Fruit fly (Drosophila melanogaster) whole organism, embryonic: ENCODE results near the gene Syt1.

ENCODE experiments used
- Abd-B ChIP-seq: fragments of 200-800 bp; sonication (Bioruptor generic); optimal IDR thresholded peaks from 2 replicates; lab custom pipeline; 2018; ENCODE audit warnings: missing biosample characterization, mild to moderate bottlenecking, missing genetic modification characterization, moderate library complexity
- Asciz ChIP-seq: fragments of 200-800 bp; sonication (Bioruptor generic); optimal IDR thresholded peaks from 2 replicates; lab custom pipeline; 2017; ENCODE audit warnings: missing biosample characterization, mild to moderate bottlenecking, missing genetic modification characterization, missing genetic modification reagents
- B-H1 ChIP-seq: fragments of 200-800 bp; sonication (Bioruptor generic); IDR thresholded peaks from 3 replicates; pipeline ENCODE4 v1.3.6; 2022; ENCODE audit warnings: missing biosample characterization, missing genetic modification characterization
- CG10267 ChIP-seq: fragments of 200-800 bp; sonication (Bioruptor generic); optimal IDR thresholded peaks from 2 replicates; lab custom pipeline; 2018; ENCODE audit warnings: missing biosample characterization, mild to moderate bottlenecking, missing genetic modification characterization, moderate library complexity
- CG11456 ChIP-seq: fragments of 200-800 bp; sonication (Bioruptor generic); IDR thresholded peaks from 3 replicates; pipeline ENCODE4 v1.3.6; 2022; ENCODE audit warnings: missing biosample characterization, missing genetic modification characterization
- CG11695 ChIP-seq: fragments of 200-800 bp; sonication (Bioruptor generic); IDR thresholded peaks from 3 replicates; pipeline ENCODE4 v1.3.6; 2022; ENCODE audit warnings: missing biosample characterization, missing genetic modification characterization
- CG11696 ChIP-seq: fragments of 200-800 bp; sonication (Bioruptor generic); IDR thresholded peaks from 2 replicates; pipeline ENCODE4 v1.3.6; 2022; ENCODE audit warnings: missing biosample characterization, missing genetic modification characterization
- CG12769 ChIP-seq: fragments of 200-800 bp; sonication (Bioruptor generic); optimal IDR thresholded peaks from 2 replicates; lab custom pipeline; 2019; ENCODE audit warnings: missing biosample characterization, mild to moderate bottlenecking, missing genetic modification characterization, moderate library complexity
- CG13287 ChIP-seq: fragments of 200-800 bp; sonication (Bioruptor generic); IDR thresholded peaks from 2 replicates; pipeline ENCODE4 v1.3.6; 2022; ENCODE audit warnings: missing biosample characterization, missing genetic modification characterization; ENCODE audit not compliant: partially characterized antibody
- CG14710 ChIP-seq: fragments of 200-800 bp; sonication (Bioruptor generic); optimal IDR thresholded peaks from 3 replicates; lab custom pipeline; 2019; ENCODE audit warnings: missing biosample characterization, mild to moderate bottlenecking, missing genetic modification characterization, moderate library complexity
- CG15696 ChIP-seq: fragments of 200-800 bp; sonication (Bioruptor generic); optimal IDR thresholded peaks from 2 replicates; lab custom pipeline; 2019; ENCODE audit warnings: missing biosample characterization, mild to moderate bottlenecking, missing genetic modification characterization, moderate library complexity
- CG16813 ChIP-seq: fragments of 200-800 bp; sonication (Bioruptor generic); IDR thresholded peaks from 3 replicates; pipeline ENCODE4 v1.3.6; 2022; ENCODE audit warnings: missing biosample characterization, missing genetic modification characterization; ENCODE audit not compliant: partially characterized antibody
- CG16815 ChIP-seq: fragments of 200-800 bp; sonication (Bioruptor generic); optimal IDR thresholded peaks from 3 replicates; lab custom pipeline; 2017; ENCODE audit warnings: missing biosample characterization, mild to moderate bottlenecking, missing genetic modification characterization
- CG2889 ChIP-seq: fragments of 200-800 bp; sonication (Bioruptor generic); IDR thresholded peaks from 3 replicates; pipeline ENCODE4 v1.3.6; 2022; ENCODE audit warnings: missing biosample characterization, missing genetic modification characterization
- CG4404 ChIP-seq: fragments of 200-800 bp; sonication (Bioruptor generic); IDR thresholded peaks from 2 replicates; pipeline ENCODE4 v1.3.6; 2022; ENCODE audit warnings: missing biosample characterization, missing genetic modification characterization
- CG5953 ChIP-seq: fragments of 200-800 bp; sonication (Bioruptor generic); IDR thresholded peaks from 2 replicates; pipeline ENCODE4 v1.3.6; 2022; ENCODE audit warnings: missing biosample characterization, missing genetic modification characterization
- CG7928 ChIP-seq: fragments of 200-800 bp; sonication (Bioruptor generic); optimal IDR thresholded peaks from 2 replicates; lab custom pipeline; 2017; ENCODE audit warnings: missing biosample characterization, mild to moderate bottlenecking, missing genetic modification characterization
- CG7963 ChIP-seq: fragments of 200-800 bp; sonication (Bioruptor generic); IDR thresholded peaks from 3 replicates; pipeline ENCODE4 v1.3.6; 2022; ENCODE audit warnings: missing biosample characterization, missing genetic modification characterization; ENCODE audit not compliant: partially characterized antibody
- CG8924 ChIP-seq: fragments of 200-800 bp; optimal IDR thresholded peaks from 3 replicates; lab custom pipeline; 2019; ENCODE audit warnings: missing biosample characterization, mild to moderate bottlenecking, missing genetic modification characterization, moderate library complexity
- E2f1 ChIP-seq: fragments of 200-800 bp; sonication (Bioruptor generic); IDR thresholded peaks from 2 replicates; pipeline ENCODE4 v1.3.6; 2022; ENCODE audit warnings: missing biosample characterization, missing genetic modification characterization
- Fer3 ChIP-seq: fragments of 200-800 bp; sonication (Bioruptor generic); optimal IDR thresholded peaks from 2 replicates; lab custom pipeline; 2018; ENCODE audit warnings: missing biosample characterization, mild to moderate bottlenecking, missing genetic modification characterization, moderate library complexity
- H2.0 ChIP-seq: fragments of 200-800 bp; sonication (Bioruptor generic); IDR thresholded peaks from 2 replicates; pipeline ENCODE4 v1.3.6; 2022; ENCODE audit warnings: missing biosample characterization, missing genetic modification characterization
- HHEX ChIP-seq: fragments of 200-800 bp; sonication (Bioruptor generic); optimal IDR thresholded peaks from 3 replicates; lab custom pipeline; 2017; ENCODE audit warnings: missing biosample characterization, mild to moderate bottlenecking, missing genetic modification characterization, missing genetic modification reagents
- HLH54F ChIP-seq: fragments of 200-800 bp; sonication (Bioruptor generic); optimal IDR thresholded peaks from 3 replicates; lab custom pipeline; 2016; ENCODE audit warnings: missing biosample characterization, missing genetic modification characterization
- Lhr ChIP-seq: fragments of 200-800 bp; sonication (Bioruptor generic); optimal IDR thresholded peaks from 3 replicates; lab custom pipeline; 2017; ENCODE audit warnings: mild to moderate bottlenecking, missing biosample characterization, missing genetic modification reagents, missing genetic modification characterization
- MESR4 ChIP-seq: fragments of 200-800 bp; sonication (Bioruptor generic); optimal IDR thresholded peaks from 2 replicates; lab custom pipeline; 2018; ENCODE audit warnings: missing biosample characterization, mild to moderate bottlenecking, missing genetic modification characterization, moderate library complexity
- Med ChIP-seq: fragments of 200-800 bp; sonication (Bioruptor generic); peaks from one replicate; lab custom pipeline; 2016; ENCODE audit warnings: missing biosample characterization, missing genetic modification characterization, mild to moderate bottlenecking, inconsistent platforms, moderate library complexity
- NC2α ChIP-seq: fragments of 200-800 bp; sonication (Bioruptor generic); optimal IDR thresholded peaks from 2 replicates; lab custom pipeline; 2016; ENCODE audit warnings: missing biosample characterization, missing genetic modification characterization
- Sry-δ ChIP-seq: fragments of 200-800 bp; sonication (Bioruptor generic); optimal IDR thresholded peaks from 2 replicates; lab custom pipeline; 2016; ENCODE audit warnings: missing biosample characterization, missing genetic modification characterization
- ase ChIP-seq: fragments of 200-800 bp; sonication (Bioruptor generic); IDR thresholded peaks from 3 replicates; pipeline ENCODE4 v1.3.6; 2022; ENCODE audit warnings: missing biosample characterization, missing genetic modification characterization
- btn ChIP-seq: fragments of 200-800 bp; sonication (Bioruptor generic); optimal IDR thresholded peaks from 2 replicates; lab custom pipeline; 2016; ENCODE audit warnings: missing biosample characterization, missing genetic modification characterization
- cad ChIP-seq: fragments of >200 bp; optimal IDR thresholded peaks from 2 replicates; lab custom pipeline; 2017; ENCODE audit warnings: missing biosample characterization, missing genetic modification characterization
- chif ChIP-seq, 2 experiments: fragments of 200-800 bp; sonication (Bioruptor generic); optimal IDR thresholded peaks; 3 replicates each; lab custom pipeline; 2016; ENCODE audit warnings: missing biosample characterization in 2 of 2, missing genetic modification characterization in 2 of 2
- ci ChIP-seq: fragments of 200-800 bp; sonication (Bioruptor generic); IDR thresholded peaks from 3 replicates; pipeline ENCODE4 v1.3.6; 2022; ENCODE audit warnings: missing biosample characterization, missing genetic modification characterization
- cwo ChIP-seq: fragments of 200-800 bp; sonication (Bioruptor generic); optimal IDR thresholded peaks from 3 replicates; lab custom pipeline; 2017; ENCODE audit warnings: missing biosample characterization, missing genetic modification characterization, mild to moderate bottlenecking, moderate library complexity, missing genetic modification reagents
- disco-r ChIP-seq: fragments of 200-800 bp; sonication (Bioruptor generic); optimal IDR thresholded peaks from 2 replicates; lab custom pipeline; 2016; ENCODE audit warnings: missing biosample characterization, missing genetic modification characterization
- dpn ChIP-seq, 2 experiments: fragments of 200-800 bp; sonication (Bioruptor generic); optimal IDR thresholded peaks; 3 replicates each; lab custom pipeline; 2016; ENCODE audit warnings: missing biosample characterization in 2 of 2, missing genetic modification characterization in 2 of 2
- fd64A ChIP-seq: fragments of 200-800 bp; sonication (Bioruptor generic); optimal IDR thresholded peaks from 3 replicates; lab custom pipeline; 2018; ENCODE audit warnings: missing biosample characterization, mild to moderate bottlenecking, missing genetic modification characterization
- odd ChIP-seq: fragments of 200-800 bp; sonication (Bioruptor generic); optimal IDR thresholded peaks from 2 replicates; lab custom pipeline; 2017; ENCODE audit warnings: missing biosample characterization, mild to moderate bottlenecking, missing genetic modification characterization
- onecut ChIP-seq: fragments of 200-800 bp; sonication (Bioruptor generic); IDR thresholded peaks from 2 replicates; pipeline ENCODE4 v1.3.6; 2022; ENCODE audit warnings: missing biosample characterization, missing genetic modification characterization
- phol ChIP-seq: fragments of 200-800 bp; sonication (Bioruptor generic); optimal IDR thresholded peaks from 3 replicates; lab custom pipeline; 2018; ENCODE audit warnings: missing biosample characterization, mild to moderate bottlenecking, missing genetic modification characterization, moderate library complexity
- rib ChIP-seq: fragments of 200-800 bp; sonication (Bioruptor generic); IDR thresholded peaks from 2 replicates; pipeline ENCODE4 v1.3.6; 2022; ENCODE audit warnings: missing biosample characterization, missing genetic modification characterization
- ro ChIP-seq: fragments of 200-800 bp; sonication (Bioruptor generic); IDR thresholded peaks from 2 replicates; pipeline ENCODE4 v1.3.6; 2022; ENCODE audit warnings: missing biosample characterization, missing genetic modification characterization
- sc ChIP-seq, 3 experiments: fragments of >200 bp in 2 of 3; fragments of 200-800 bp in 1 of 3; sonication (Bioruptor generic) in 1 of 3; optimal IDR thresholded peaks; 2 replicates in 2 of 3; 3 replicates in 1 of 3; lab custom pipeline; 2017; ENCODE audit warnings: mild to moderate bottlenecking in 1 of 3, missing biosample characterization in 1 of 3, missing genetic modification characterization in 1 of 3, missing genetic modification reagents in 1 of 3
- sens-2 ChIP-seq: fragments of 200-800 bp; sonication (Bioruptor generic); IDR thresholded peaks from 2 replicates; pipeline ENCODE4 v1.3.6; 2022; ENCODE audit warnings: missing biosample characterization, missing genetic modification characterization
- seq ChIP-seq: fragments of 200-800 bp; sonication (Bioruptor generic); IDR thresholded peaks from 2 replicates; pipeline ENCODE4 v1.3.6; 2022; ENCODE audit warnings: missing biosample characterization, missing genetic modification characterization
- slou ChIP-seq: fragments of 200-800 bp; sonication (Bioruptor generic); optimal IDR thresholded peaks from 3 replicates; lab custom pipeline; 2016; ENCODE audit warnings: missing biosample characterization, missing genetic modification characterization
- so ChIP-seq: fragments of 200-800 bp; sonication (Bioruptor generic); IDR thresholded peaks from 3 replicates; pipeline ENCODE4 v1.3.6; 2022; ENCODE audit warnings: missing biosample characterization, missing genetic modification characterization
- stwl ChIP-seq: fragments of 200-800 bp; sonication (Bioruptor generic); optimal IDR thresholded peaks from 3 replicates; lab custom pipeline; 2018; ENCODE audit warnings: missing biosample characterization, mild to moderate bottlenecking, missing genetic modification characterization, moderate library complexity
- trh ChIP-seq: fragments of 200-800 bp; sonication (Bioruptor generic); optimal IDR thresholded peaks from 2 replicates; lab custom pipeline; 2016; ENCODE audit warnings: missing biosample characterization, missing genetic modification characterization
- vvl ChIP-seq: fragments of 200-800 bp; sonication (Bioruptor generic); IDR thresholded peaks from 2 replicates; pipeline ENCODE4 v1.3.6; 2022; ENCODE audit warnings: missing biosample characterization, missing genetic modification characterization

Syt1 gene

dm6 chr2L:2723100-2723499 is 76.7 kb downstream of the Syt1 start (continued):
- TF ChIP-seq Lhr (GFP tag; lab: Kevin White, UChicago) (no peak), CG16815 (GFP tag; lab: Kevin White, UChicago) (no peak), phol (no peak), CG16813 (GFP tag; lab: Robert Waterston, UW) (no peak), Med (GFP tag; lab: Kevin White, UChicago) (peak; percentile 83), CG8924 (no peak), chif (GFP tag; optimal IDR thresholded peaks at IDR 0.05; lab: Kevin White, UChicago) (no peak), HHEX (GFP tag; lab: Kevin White, UChicago) (peak; percentile 7), CG12769 (tag; lab: Kevin White, UChicago) (peak; percentile 64), disco-r (no peak), CG14710 (tag; lab: Kevin White, UChicago) (no peak), CG4404 (GFP tag; lab: Robert Waterston, UW) (peak; percentile 22; the same call in 1 of the 2 replicates), Abd-B (no peak), CG13287 (GFP tag; lab: Robert Waterston, UW) (no peak), CG10267 (tag; lab: Kevin White, UChicago) (no peak), sens-2 (no peak), CG11696 (no peak), fd64A (GFP tag; lab: Kevin White, UChicago) (no peak), E2f1 (no peak), CG7963 (GFP tag; lab: Robert Waterston, UW) (no peak), onecut (GFP tag; lab: Robert Waterston, UW) (no peak), rib (GFP tag; lab: Robert Waterston, UW) (no peak), ci (GFP tag; lab: Robert Waterston, UW) (no peak), CG11456 (GFP tag; lab: Robert Waterston, UW) (0 out of 3 replicates have a peak, but pooled peaks have one; percentile 42), HLH54F (no peak), trh (no peak), ro (GFP tag; lab: Robert Waterston, UW) (no peak), vvl (GFP tag; lab: Robert Waterston, UW) (peak; percentile 53; the same call in 1 of the 2 replicates), Fer3 (tag; lab: Kevin White, UChicago) (peak; percentile 36), dpn (GFP tag; optimal IDR thresholded peaks at IDR 0.05; lab: Kevin White, UChicago) (no peak), B-H1 (GFP tag; lab: Robert Waterston, UW) (no peak), odd (GFP tag; lab: Kevin White, UChicago) (no peak), CG2889 (GFP tag; lab: Robert Waterston, UW) (no peak), CG15696 (tag; lab: Kevin White, UChicago) (no peak), seq (no peak), sc (optimal IDR thresholded peaks at IDR 0.05; lab: Kevin White, UChicago) (no peak), sc (GFP tag; optimal IDR thresholded peaks at IDR 0.05; lab: Kevin White, UChicago) (no peak), stwl (no peak), Sry-δ (GFP tag; lab: Kevin White, UChicago) (no peak), NC2α (GFP tag; lab: Kevin White, UChicago) (no peak), so (GFP tag; lab: Robert Waterston, UW) (no peak), H2.0 (GFP tag; lab: Robert Waterston, UW) (no peak), cad (GFP tag; lab: Kevin White, UChicago) (no peak), CG5953 (GFP tag; lab: Robert Waterston, UW) (no peak), btn (GFP tag; lab: Kevin White, UChicago) (no peak), MESR4 (GFP tag; lab: Kevin White, UChicago) (no peak), CG7928 (GFP tag; lab: Kevin White, UChicago) (no peak), Asciz (no peak), ase (no peak), slou (GFP tag; lab: Kevin White, UChicago) (no peak), CG11695 (GFP tag; lab: Robert Waterston, UW) (0 out of 3 replicates have a peak, but pooled peaks have one; percentile 8), cwo (GFP tag; lab: Kevin White, UChicago) (no peak)
